8 worm cellular contexts compared by ENCODE assay signal in genomic region chrIV:3349977-3350580, ce11.
TF ChIP-seq lines count a peak whose summit lies in the region.

Gene elks-1, minus strand, starts transcription at chrIV:3350027.

TF ChIP-seq in whole organism, L1 larva, 84 proteins besides CTCF, POLR2A, EP300 and RAD21 (continues in another document):
- TF ChIP-seq mep-1 (tag; optimal IDR thresholded peaks at IDR 0.05; lab: Kevin White, UChicago), result no peak
- no peak for TF ChIP-seq nhr-28 (tag; optimal IDR thresholded peaks at IDR 0.05; lab: Kevin White, UChicago)
- no peak for TF ChIP-seq swsn-7 (tag; optimal IDR thresholded peaks at IDR 0.05; lab: Kevin White, UChicago)
- no peak for TF ChIP-seq ceh-63 (GFP tag; optimal IDR thresholded peaks at IDR 0.05; lab: Kevin White, UChicago)
- no peak for TF ChIP-seq nhr-20 (tag; optimal IDR thresholded peaks at IDR 0.05; lab: Kevin White, UChicago)
- TF ChIP-seq efl-1 (optimal IDR thresholded peaks at IDR 0.05; lab: Kevin White, UChicago), result peak; percentile 42 to 57
- TF ChIP-seq efl-1 (GFP tag; optimal IDR thresholded peaks at IDR 0.05 in 1 of 2; lab: Kevin White, UChicago), result peak in 1 of 2 experiments; percentile 75
- no peak for TF ChIP-seq hlh-4 (tag; optimal IDR thresholded peaks at IDR 0.05; lab: Kevin White, UChicago)
- no peak for TF ChIP-seq alr-1 (tag; optimal IDR thresholded peaks at IDR 0.05; lab: Kevin White, UChicago; ENCODE audit: borderline replicate concordance)
- no peak for TF ChIP-seq elt-3 (tag; optimal IDR thresholded peaks at IDR 0.05; lab: Kevin White, UChicago)
- TF ChIP-seq dpl-1 (GFP tag; optimal IDR thresholded peaks at IDR 0.05; lab: Kevin White, UChicago), result no peak

TF ChIP-seq in whole organism, L2 larva, 48 proteins besides CTCF, POLR2A, EP300 and RAD21 (continues in another document):
- TF ChIP-seq skn-1 (tag; optimal IDR thresholded peaks at IDR 0.05; lab: Kevin White, UChicago), result no peak
- TF ChIP-seq lin-13 (GFP tag; optimal IDR thresholded peaks at IDR 0.05; lab: Kevin White, UChicago), result no peak
- TF ChIP-seq egl-27 (tag; optimal IDR thresholded peaks at IDR 0.05; lab: Kevin White, UChicago), result no peak
- TF ChIP-seq blmp-1 (tag; optimal IDR thresholded peaks at IDR 0.05; lab: Kevin White, UChicago; ENCODE audit: insufficient read depth), result no peak
- no peak for TF ChIP-seq F13H6.1 (tag; optimal IDR thresholded peaks at IDR 0.05; lab: Kevin White, UChicago)
- TF ChIP-seq unc-55 (GFP tag; optimal IDR thresholded peaks at IDR 0.05; lab: Kevin White, UChicago), result peak; percentile 51
- no peak for TF ChIP-seq elt-3 (tag; optimal IDR thresholded peaks at IDR 0.05; lab: Kevin White, UChicago)
- TF ChIP-seq nhr-11 (tag; optimal IDR thresholded peaks at IDR 0.05; lab: Kevin White, UChicago), result no peak
- TF ChIP-seq fos-1 (tag; optimal IDR thresholded peaks at IDR 0.05; lab: Kevin White, UChicago), result no peak
- TF ChIP-seq unc-39 (tag; optimal IDR thresholded peaks at IDR 0.05; lab: Kevin White, UChicago), result no peak
- no peak for TF ChIP-seq dmd-4 (tag; optimal IDR thresholded peaks at IDR 0.05; lab: Kevin White, UChicago)
- TF ChIP-seq ceh-16 (tag; optimal IDR thresholded peaks at IDR 0.05; lab: Kevin White, UChicago), result no peak

TF ChIP-seq in whole organism, L3 larva, 47 proteins besides CTCF, POLR2A, EP300 and RAD21:
- no peak for TF ChIP-seq skn-1 (tag; optimal IDR thresholded peaks at IDR 0.05; lab: Kevin White, UChicago)
- peak; percentile 48 for TF ChIP-seq nfya-1 (tag; optimal IDR thresholded peaks at IDR 0.05; lab: Kevin White, UChicago; ENCODE audit: insufficient read depth)
- TF ChIP-seq hmg-11 (tag; optimal IDR thresholded peaks at IDR 0.05; lab: Kevin White, UChicago), result peak; percentile 37
- TF ChIP-seq lin-39 (tag; optimal IDR thresholded peaks at IDR 0.05; lab: Kevin White, UChicago), result peak; percentile 0

TF ChIP-seq in whole organism, L4 larva, 104 proteins besides CTCF, POLR2A, EP300 and RAD21:
- TF ChIP-seq madf-9 (GFP tag; conservative IDR thresholded peaks at IDR 0.05; lab: Robert Waterston, UW) (peak; percentile 14; the same call in 1 of the 2 replicates), unc-62 (GFP tag; optimal IDR thresholded peaks at IDR 0.05 in 1 of 2; lab: Kevin White, UChicago) (no peak), unc-62 (tag; optimal IDR thresholded peaks at IDR 0.05; lab: Kevin White, UChicago) (no peak), pha-4 (GFP tag; IDR thresholded peaks at IDR 0.05; lab: Robert Waterston, UW) (no peak), pha-4 (tag; optimal IDR thresholded peaks at IDR 0.05; lab: Kevin White, UChicago) (peak; percentile 2), set-16 (GFP tag; IDR thresholded peaks at IDR 0.05; lab: Robert Waterston, UW) (0 out of 2 replicates have a peak, but pooled peaks have one; percentile 9), mxl-3 (GFP tag; optimal IDR thresholded peaks at IDR 0.05; lab: Kevin White, UChicago) (no peak), sdz-12 (GFP tag; optimal IDR thresholded peaks at IDR 0.05; lab: Kevin White, UChicago) (no peak), mes-2 (tag; optimal IDR thresholded peaks at IDR 0.05; lab: Kevin White, UChicago; ENCODE audit: poor library complexity, severe bottlenecking) (peak; percentile 49)

TF ChIP-seq in whole organism, early embryonic, 17 proteins besides CTCF, POLR2A, EP300 and RAD21 (continues in another document):
- TF ChIP-seq tra-4 (tag; optimal IDR thresholded peaks at IDR 0.05; lab: Kevin White, UChicago) (no peak), hnd-1 (tag; optimal IDR thresholded peaks at IDR 0.05; lab: Kevin White, UChicago) (no peak), ceh-13 (GFP tag; optimal IDR thresholded peaks at IDR 0.05; lab: Kevin White, UChicago) (no peak), flt-1 (GFP tag; IDR thresholded peaks at IDR 0.05; lab: Robert Waterston, UW) (peak; percentile 34; the same call in 1 of the 2 replicates), pes-1 (GFP tag; IDR thresholded peaks at IDR 0.05; lab: Robert Waterston, UW) (no peak), tbx-11 (GFP tag; IDR thresholded peaks at IDR 0.05; lab: Robert Waterston, UW) (no peak), ama-1 (optimal IDR thresholded peaks at IDR 0.05; lab: Kevin White, UChicago) (no peak), hmbx-1 (tag; optimal IDR thresholded peaks at IDR 0.05; lab: Kevin White, UChicago) (no peak), hmg-4 (GFP tag; optimal IDR thresholded peaks at IDR 0.05; lab: Kevin White, UChicago) (no peak), aly-1 (tag; optimal IDR thresholded peaks at IDR 0.05; lab: Kevin White, UChicago) (no peak), F13C5.2 (tag; optimal IDR thresholded peaks at IDR 0.05; lab: Kevin White, UChicago) (peak; percentile 4), ceh-36 (tag; optimal IDR thresholded peaks at IDR 0.05; lab: Kevin White, UChicago) (no peak), sea-1 (GFP tag; conservative IDR thresholded peaks at IDR 0.05; lab: Robert Waterston, UW) (no peak), scrt-1 (GFP tag; IDR thresholded peaks at IDR 0.05; lab: Robert Waterston, UW) (no peak), tbx-37 (GFP tag; conservative IDR thresholded peaks at IDR 0.05; lab: Robert Waterston, UW) (no peak)

TF ChIP-seq in whole organism, late embryonic, 69 proteins besides CTCF, POLR2A, EP300 and RAD21:
- TF ChIP-seq nhr-232 (tag; optimal IDR thresholded peaks at IDR 0.05; lab: Kevin White, UChicago), result no peak
- TF ChIP-seq dmd-4 (tag; optimal IDR thresholded peaks at IDR 0.05; lab: Kevin White, UChicago; ENCODE audit: borderline replicate concordance), result no peak
- no peak for TF ChIP-seq gmeb-2 (tag; optimal IDR thresholded peaks at IDR 0.05; lab: Kevin White, UChicago)
- TF ChIP-seq ceh-6 (GFP tag; optimal IDR thresholded peaks at IDR 0.05; lab: Kevin White, UChicago), result no peak
- no peak for TF ChIP-seq unc-55 (GFP tag; optimal IDR thresholded peaks at IDR 0.05; lab: Kevin White, UChicago)
- TF ChIP-seq dve-1 (tag; optimal IDR thresholded peaks at IDR 0.05; lab: Kevin White, UChicago), result no peak
- TF ChIP-seq tbx-2 (tag; optimal IDR thresholded peaks at IDR 0.05; lab: Kevin White, UChicago), result peak; percentile 17
- no peak for TF ChIP-seq eyg-1 (tag; optimal IDR thresholded peaks at IDR 0.05; lab: Kevin White, UChicago)
- peak; percentile 11 for TF ChIP-seq ceh-31 (tag; optimal IDR thresholded peaks at IDR 0.05; lab: Kevin White, UChicago)
- TF ChIP-seq nfya-1 (tag; optimal IDR thresholded peaks at IDR 0.05; lab: Kevin White, UChicago), result peak; percentile 53
- TF ChIP-seq pax-1 (tag; optimal IDR thresholded peaks at IDR 0.05; lab: Kevin White, UChicago), result no peak
- TF ChIP-seq ceh-14 (tag; optimal IDR thresholded peaks at IDR 0.05; lab: Kevin White, UChicago), result no peak
- TF ChIP-seq ref-2 (tag; optimal IDR thresholded peaks at IDR 0.05; lab: Kevin White, UChicago), result peak; percentile 28
- peak; percentile 27 for TF ChIP-seq ceh-34 (tag; optimal IDR thresholded peaks at IDR 0.05; lab: Kevin White, UChicago)
- no peak for TF ChIP-seq pha-2 (tag; optimal IDR thresholded peaks at IDR 0.05; lab: Kevin White, UChicago)
TF ChIP-seq in whole organism, late embryonic: peak in this region for 5.

TF ChIP-seq in whole organism, mixed stage, embryonic, 35 proteins besides CTCF, POLR2A, EP300 and RAD21 (continues in another document):
- no peak for TF ChIP-seq nhr-12 (tag; optimal IDR thresholded peaks at IDR 0.05; lab: Kevin White, UChicago)
- no peak for TF ChIP-seq unc-39 (tag; optimal IDR thresholded peaks at IDR 0.05; lab: Kevin White, UChicago)
- peak; percentile 3 for TF ChIP-seq unc-120 (tag; optimal IDR thresholded peaks at IDR 0.05; lab: Kevin White, UChicago; ENCODE audit: poor library complexity, severe bottlenecking)
- TF ChIP-seq lin-32 (GFP tag; optimal IDR thresholded peaks at IDR 0.05; lab: Kevin White, UChicago), result no peak
- no peak for TF ChIP-seq zip-8 (tag; optimal IDR thresholded peaks at IDR 0.05; lab: Kevin White, UChicago)
- no peak for TF ChIP-seq tbx-8 (GFP tag; optimal IDR thresholded peaks at IDR 0.05; lab: Kevin White, UChicago)
- TF ChIP-seq cnd-1 (tag; optimal IDR thresholded peaks at IDR 0.05; lab: Kevin White, UChicago), result no peak
- TF ChIP-seq nhr-28 (tag; optimal IDR thresholded peaks at IDR 0.05; lab: Kevin White, UChicago), result no peak
- no peak for TF ChIP-seq nhr-2 (tag; optimal IDR thresholded peaks at IDR 0.05; lab: Kevin White, UChicago)
- TF ChIP-seq ces-1 (GFP tag; optimal IDR thresholded peaks at IDR 0.05; lab: Kevin White, UChicago), result peak; percentile 66
- TF ChIP-seq mep-1 (tag; optimal IDR thresholded peaks at IDR 0.05; lab: Kevin White, UChicago), result peak; percentile 32
- no peak for TF ChIP-seq snpc-4 (tag; optimal IDR thresholded peaks at IDR 0.05; lab: Kevin White, UChicago)
- peak; percentile 38 for TF ChIP-seq ham-2 (GFP tag; optimal IDR thresholded peaks at IDR 0.05; lab: Kevin White, UChicago)
- TF ChIP-seq nhr-76 (tag; optimal IDR thresholded peaks at IDR 0.05; lab: Kevin White, UChicago), result no peak
- peak; percentile 16 for TF ChIP-seq hlh-1 (tag; optimal IDR thresholded peaks at IDR 0.05; lab: Kevin White, UChicago)
- TF ChIP-seq elt-1 (tag; optimal IDR thresholded peaks at IDR 0.05; lab: Kevin White, UChicago; ENCODE audit: borderline replicate concordance, insufficient read depth), result no peak
- peak; percentile 8 for TF ChIP-seq mls-2 (tag; optimal IDR thresholded peaks at IDR 0.05; lab: Kevin White, UChicago)

TF ChIP-seq in whole organism, young adult, 124 proteins besides CTCF, POLR2A, EP300 and RAD21:
- peak; percentile 49; the same call in 1 of the 2 replicates for TF ChIP-seq hmg-1.2 (GFP tag; IDR thresholded peaks at IDR 0.05; lab: Robert Waterston, UW)
- TF ChIP-seq repo-1 (tag; optimal IDR thresholded peaks at IDR 0.05; lab: Kevin White, UChicago), result no peak
